Worm (Caenorhabditis elegans): ENCODE data around the gene F58B4.7.

The F58B4.7 gene

DNA sequence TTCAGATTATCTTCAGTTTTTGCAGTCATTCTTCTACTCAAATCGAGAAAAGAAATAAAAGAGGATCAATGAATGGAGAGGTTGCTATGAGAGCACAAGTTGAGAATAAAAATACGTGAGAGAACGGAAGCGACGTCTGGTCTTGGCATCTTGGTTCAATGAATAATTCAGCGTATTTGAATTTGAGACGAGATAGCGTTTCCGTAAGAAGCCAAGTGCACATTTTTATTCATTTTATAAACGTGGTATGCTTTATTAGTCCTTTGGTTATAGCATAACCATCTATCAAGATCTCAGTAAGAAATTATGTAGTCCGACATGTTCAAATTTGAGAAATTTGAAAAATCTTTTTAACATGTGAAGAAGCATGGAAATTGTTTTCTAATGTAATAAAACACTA, 4.8 kb downstream of the F58B4.7 start, which contains the start of gene F58B4.2:
F58B4.2 (minus strand) TSS at position 101 of the 400 bp plus-strand sequence.
- no peak for TF ChIP-seq aly-2 (tag; optimal IDR thresholded peaks at IDR 0.05)
- no peak for TF ChIP-seq R02D3.7 (tag; optimal IDR thresholded peaks at IDR 0.05)
- TF ChIP-seq mxl-3 (GFP tag; optimal IDR thresholded peaks at IDR 0.05) = no peak
- no peak for TF ChIP-seq dmd-6 (GFP tag; IDR thresholded peaks at IDR 0.05)

DNA sequence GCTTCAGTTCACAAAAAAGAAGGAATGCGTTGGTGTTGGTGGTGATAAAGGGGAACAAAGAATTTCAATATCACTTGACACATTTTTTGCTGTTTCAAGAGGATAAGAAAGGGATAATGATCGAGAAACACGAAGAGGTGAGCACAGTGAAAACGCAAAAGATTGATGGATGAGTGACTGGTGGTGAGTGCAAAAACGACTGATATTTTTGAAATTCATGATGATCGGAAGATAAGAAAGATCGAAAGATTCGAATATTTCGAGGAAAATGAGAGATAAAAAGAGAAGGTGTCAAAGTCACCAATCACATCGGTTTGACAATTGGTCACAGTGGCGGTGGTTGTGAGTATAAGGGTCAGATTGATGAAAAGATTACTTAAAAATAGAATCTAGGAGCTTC, 7.2 kb downstream of the F58B4.7 start:
- TF ChIP-seq mep-1 (tag; optimal IDR thresholded peaks at IDR 0.05) (no peak), jun-1 (tag; optimal IDR thresholded peaks at IDR 0.05) (no peak), spr-3 (GFP tag; optimal IDR thresholded peaks at IDR 0.05) (no peak), snpc-4 (tag; optimal IDR thresholded peaks at IDR 0.05) (no peak), ces-1 (GFP tag; optimal IDR thresholded peaks at IDR 0.05) (no peak), D1046.2 (GFP tag; IDR thresholded peaks at IDR 0.05) (no peak), tag-97 (GFP tag; IDR thresholded peaks at IDR 0.05) (no peak)

DNA sequence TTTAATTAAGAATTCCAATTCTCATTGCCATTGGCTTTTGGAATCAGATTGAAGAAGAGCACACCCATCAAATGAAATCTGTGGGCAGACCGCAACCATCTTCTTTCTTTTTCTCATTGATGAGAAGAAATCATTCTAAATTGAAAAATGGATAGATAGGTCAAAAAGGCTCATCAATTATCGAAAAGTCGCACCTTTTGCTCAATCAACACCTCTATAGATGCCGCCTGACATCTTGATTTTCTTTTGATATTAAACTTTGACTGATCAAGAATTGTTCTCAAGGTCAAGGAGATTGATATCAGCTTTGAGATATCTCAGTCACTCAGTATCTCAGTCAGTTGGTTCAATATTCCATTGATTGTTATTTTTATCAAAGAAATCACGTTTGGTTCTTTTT, 13.2 kb downstream of the F58B4.7 start:
- TF ChIP-seq ceh-44 (GFP tag; IDR thresholded peaks at IDR 0.05) = no peak
- TF ChIP-seq nhr-11 (tag; optimal IDR thresholded peaks at IDR 0.05) = no peak
- no peak for TF ChIP-seq dve-1 (tag; optimal IDR thresholded peaks at IDR 0.05; ENCODE audit: insufficient read depth)
- no peak for TF ChIP-seq zfp-2 (tag; optimal IDR thresholded peaks at IDR 0.05)
- no peak for TF ChIP-seq nhr-77 (tag; optimal IDR thresholded peaks at IDR 0.05)
- TF ChIP-seq madf-9 (GFP tag; conservative IDR thresholded peaks at IDR 0.05) = no peak
- no peak for TF ChIP-seq nhr-48 (tag; optimal IDR thresholded peaks at IDR 0.05)
- no peak for TF ChIP-seq T20F7.1 (GFP tag; optimal IDR thresholded peaks at IDR 0.05)
- no peak for TF ChIP-seq aly-2 (tag; optimal IDR thresholded peaks at IDR 0.05)
- no peak for TF ChIP-seq cey-2 (tag; optimal IDR thresholded peaks at IDR 0.05; ENCODE audit: borderline replicate concordance, insufficient read depth)
- no peak for TF ChIP-seq unc-62 (GFP tag; optimal IDR thresholded peaks at IDR 0.05 in 1 of 2)
- TF ChIP-seq unc-62 (tag; optimal IDR thresholded peaks at IDR 0.05) = no peak
- no peak for TF ChIP-seq dmd-9 (GFP tag; IDR thresholded peaks at IDR 0.05)
- no peak for TF ChIP-seq ZK546.5 (tag; optimal IDR thresholded peaks at IDR 0.05)
- no peak for TF ChIP-seq rbr-2 (tag; optimal IDR thresholded peaks at IDR 0.05)

DNA sequence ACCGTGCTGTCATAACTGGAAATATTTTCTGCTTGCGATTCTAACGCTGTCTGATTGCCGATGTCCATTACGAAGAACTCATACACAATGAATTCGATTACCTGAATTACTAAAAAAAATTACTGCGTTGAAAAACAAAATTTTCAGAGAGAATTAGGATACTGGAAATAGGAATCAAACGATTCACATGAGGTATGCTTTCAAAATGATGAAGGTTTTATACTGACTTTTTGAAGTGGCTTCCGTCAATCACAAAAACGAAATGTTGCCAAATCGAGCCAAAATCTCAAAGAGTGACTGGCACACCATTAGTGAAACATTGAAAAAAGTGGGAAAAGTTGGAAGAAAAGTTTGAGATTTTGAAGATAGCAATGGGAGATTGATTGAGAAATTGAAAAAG, 14.1 kb downstream of the F58B4.7 start, which contains the start of gene zzz-1:
zzz-1 (minus strand) TSS at position 101 of the 400 bp plus-strand sequence.
- TF ChIP-seq daf-12 (tag; optimal IDR thresholded peaks at IDR 0.05) = no peak
- TF ChIP-seq F26F4.8 (GFP tag; conservative IDR thresholded peaks at IDR 0.05) = no peak
- TF ChIP-seq gei-8 (GFP tag; optimal IDR thresholded peaks at IDR 0.05) = no peak
- TF ChIP-seq egl-43 (GFP tag; IDR thresholded peaks at IDR 0.05) = no peak
- no peak for TF ChIP-seq Y5F2A.4 (GFP tag; optimal IDR thresholded peaks at IDR 0.05)
- TF ChIP-seq ceh-62 (tag; optimal IDR thresholded peaks at IDR 0.05) = no peak
- TF ChIP-seq ceh-32 (tag; optimal IDR thresholded peaks at IDR 0.05; ENCODE audit: poor library complexity) = no peak
- TF ChIP-seq ctbp-1 (GFP tag; IDR thresholded peaks at IDR 0.05) = no peak
- no peak for TF ChIP-seq nhr-111 (GFP tag; optimal IDR thresholded peaks at IDR 0.05)
- TF ChIP-seq mxl-3 (GFP tag; optimal IDR thresholded peaks at IDR 0.05) = no peak
- TF ChIP-seq ama-1 (optimal IDR thresholded peaks at IDR 0.05) = no peak

DNA sequence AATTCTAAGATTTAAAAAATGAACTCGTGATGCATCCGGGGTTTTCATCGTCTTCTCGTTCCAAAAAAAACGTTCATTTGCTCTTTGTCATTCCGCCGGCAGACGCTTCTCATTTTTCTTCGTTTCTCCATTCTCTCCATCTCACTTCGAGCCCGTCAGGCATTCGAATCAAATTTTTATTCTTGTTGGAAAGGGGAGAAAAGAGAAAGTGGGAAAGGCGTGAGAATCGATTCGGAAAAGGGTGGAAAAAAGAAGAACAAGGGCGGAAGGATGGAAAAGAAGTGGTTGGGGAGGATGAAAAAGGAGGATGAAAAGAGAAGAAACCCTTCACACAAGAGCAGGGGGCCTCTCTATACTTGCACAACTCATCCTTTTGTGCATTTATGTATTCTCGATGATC, 18.3 kb downstream of the F58B4.7 start:
- TF ChIP-seq zip-2 (tag; optimal IDR thresholded peaks at IDR 0.05) (no peak), F49E8.2 (tag; optimal IDR thresholded peaks at IDR 0.05; ENCODE audit: borderline replicate concordance) (no peak), aha-1 (tag) (peak; percentile 87), rbr-2 (tag; optimal IDR thresholded peaks at IDR 0.05) (peak; percentile 34), lsy-2 (tag; optimal IDR thresholded peaks at IDR 0.05) (peak in 1 of 2 experiments; percentile 3), arid-1 (GFP tag; conservative IDR thresholded peaks at IDR 0.05) (no peak), Y48G9A.11 (GFP tag; IDR thresholded peaks at IDR 0.05) (no peak), nhr-48 (tag; optimal IDR thresholded peaks at IDR 0.05) (no peak), mxl-2 (GFP tag; conservative IDR thresholded peaks at IDR 0.05) (no peak), nhr-237 (tag; optimal IDR thresholded peaks at IDR 0.05) (no peak), ceh-20 (GFP tag; IDR thresholded peaks at IDR 0.05) (0 out of 2 replicates have a peak, but pooled peaks have one; percentile 12), F10B5.3 (tag; optimal IDR thresholded peaks at IDR 0.05) (no peak), tag-97 (GFP tag; IDR thresholded peaks at IDR 0.05) (no peak), spr-3 (GFP tag; optimal IDR thresholded peaks at IDR 0.05) (no peak), nhr-41 (GFP tag; IDR thresholded peaks at IDR 0.05) (no peak), F26F4.8 (GFP tag; conservative IDR thresholded peaks at IDR 0.05) (no peak)
